Worm (Caenorhabditis elegans): ENCODE data around the gene zen-4.

The zen-4 gene

DNA sequence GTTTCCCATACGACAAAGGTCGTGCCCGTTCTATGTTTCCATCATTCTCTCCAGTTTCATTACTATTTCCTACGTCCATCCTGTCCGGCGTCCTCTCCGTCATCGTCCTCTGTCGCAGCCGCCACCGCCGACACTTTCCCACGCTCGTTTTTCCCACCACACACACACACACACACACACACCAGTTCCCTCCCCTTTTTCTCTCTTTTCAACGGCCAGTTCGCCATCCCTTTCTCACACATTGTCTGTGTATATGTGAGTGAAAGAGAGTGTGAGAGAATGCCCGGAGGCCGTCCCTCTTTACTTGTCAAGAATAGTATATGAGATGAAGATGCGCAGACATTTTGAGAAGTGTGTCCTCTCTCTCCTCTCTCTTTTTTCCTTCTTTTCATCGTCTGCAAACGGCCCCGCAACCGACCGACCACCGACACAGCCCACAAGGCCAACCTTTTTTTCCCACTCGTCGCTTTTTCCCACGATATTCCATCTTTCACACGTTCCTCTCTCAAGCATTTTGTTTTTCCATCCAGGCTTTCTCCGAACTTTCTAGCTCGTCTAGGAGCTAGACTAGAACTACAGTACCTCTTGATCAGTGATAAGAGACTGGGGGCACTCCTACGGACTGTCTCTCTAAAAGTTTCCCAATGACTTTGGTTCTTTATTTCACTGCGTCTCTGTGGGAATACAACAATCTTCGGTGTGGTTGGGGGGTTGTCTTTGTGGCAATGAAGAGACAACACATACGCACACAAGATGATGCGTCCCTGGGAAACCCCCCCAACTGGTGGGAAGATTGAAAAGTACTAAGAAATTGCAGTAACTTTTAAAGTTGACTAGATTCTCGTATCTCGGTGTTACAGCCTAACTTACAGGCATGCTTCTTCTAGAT, 20.7 kb upstream of the zen-4 start (continued):
- TF ChIP-seq swsn-7 (tag; optimal IDR thresholded peaks at IDR 0.05) (peak; percentile 84), nhr-85 (tag) (peak; percentile 96), zag-1 (tag; optimal IDR thresholded peaks at IDR 0.05) (no peak), ceh-90 (tag; optimal IDR thresholded peaks at IDR 0.05) (no peak), unc-130 (tag; optimal IDR thresholded peaks at IDR 0.05) (peak; percentile 52), pax-3 (tag; optimal IDR thresholded peaks at IDR 0.05) (no peak), mdl-1 (tag; optimal IDR thresholded peaks at IDR 0.05) (peak in 1 of 2 experiments; percentile 81), nhr-71 (tag; optimal IDR thresholded peaks at IDR 0.05) (peak; percentile 92), nhr-28 (tag; optimal IDR thresholded peaks at IDR 0.05) (no peak), lin-35 (GFP tag; optimal IDR thresholded peaks at IDR 0.05) (peak; percentile 59 to 68), ceh-63 (GFP tag; optimal IDR thresholded peaks at IDR 0.05) (no peak), tlp-1 (tag; optimal IDR thresholded peaks at IDR 0.05) (no peak), zip-4 (GFP tag; optimal IDR thresholded peaks at IDR 0.05) (no peak), C04F5.9 (tag; optimal IDR thresholded peaks at IDR 0.05) (no peak), sox-4 (tag; optimal IDR thresholded peaks at IDR 0.05) (no peak), nhr-47 (tag; optimal IDR thresholded peaks at IDR 0.05) (peak; percentile 77), rnt-1 (tag; optimal IDR thresholded peaks at IDR 0.05) (peak; percentile 77), unc-62 (GFP tag; optimal IDR thresholded peaks at IDR 0.05) (no peak), elt-2 (tag; optimal IDR thresholded peaks at IDR 0.05) (peak; percentile 15), lir-3 (tag; optimal IDR thresholded peaks at IDR 0.05; ENCODE audit: poor library complexity) (peak; percentile 29), ztf-4 (tag; optimal IDR thresholded peaks at IDR 0.05) (peak; percentile 15), fkh-8 (tag; optimal IDR thresholded peaks at IDR 0.05) (peak; percentile 55), nhr-76 (tag; optimal IDR thresholded peaks at IDR 0.05) (no peak), ces-1 (GFP tag; optimal IDR thresholded peaks at IDR 0.05) (no peak), unc-30 (tag; optimal IDR thresholded peaks at IDR 0.05) (no peak), efl-3 (GFP tag; optimal IDR thresholded peaks at IDR 0.05) (no peak), xbp-1 (tag; optimal IDR thresholded peaks at IDR 0.05) (peak; percentile 75), lin-14 (GFP tag; optimal IDR thresholded peaks at IDR 0.05) (peak; percentile 100), blmp-1 (tag; optimal IDR thresholded peaks at IDR 0.05) (peak; percentile 95), mef-2 (tag; optimal IDR thresholded peaks at IDR 0.05) (no peak), nhr-77 (tag; optimal IDR thresholded peaks at IDR 0.05) (peak; percentile 56), hlh-17 (GFP tag; optimal IDR thresholded peaks at IDR 0.05; ENCODE audit: borderline replicate concordance) (no peak), efl-1 (optimal IDR thresholded peaks at IDR 0.05) (peak; percentile 65 to 71), efl-1 (GFP tag; optimal IDR thresholded peaks at IDR 0.05 in 1 of 2) (peak; percentile 31 to 92), C34B4.2 (tag; optimal IDR thresholded peaks at IDR 0.05) (no peak), nhr-11 (tag; optimal IDR thresholded peaks at IDR 0.05) (no peak)

DNA sequence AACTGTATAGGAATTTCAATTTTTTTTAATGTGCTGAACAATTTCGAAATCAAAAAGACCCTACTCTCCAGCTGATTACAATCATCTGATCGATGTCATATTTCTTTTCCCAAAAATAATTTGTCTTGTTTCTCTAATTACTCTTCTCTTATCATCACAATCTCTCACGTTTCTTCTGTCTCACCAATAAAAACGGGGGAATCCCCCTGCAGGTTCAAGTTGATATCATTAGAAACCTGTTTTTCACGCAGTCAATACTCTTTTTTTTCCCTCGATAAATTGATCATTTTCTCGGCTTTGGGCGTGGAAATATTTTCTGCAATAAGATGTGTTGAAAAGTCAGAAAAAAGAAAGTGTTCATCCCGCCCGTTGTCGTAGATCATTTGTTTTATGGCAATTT, 18.2 kb upstream of the zen-4 start:
- TF ChIP-seq lin-35 (GFP tag; optimal IDR thresholded peaks at IDR 0.05), result peak in 1 of 2 experiments; percentile 68
- peak; percentile 90 for TF ChIP-seq vab-15 (tag; optimal IDR thresholded peaks at IDR 0.05)
- peak; percentile 4 for TF ChIP-seq pqm-1 (tag; optimal IDR thresholded peaks at IDR 0.05)
- TF ChIP-seq ceh-88 (GFP tag; IDR thresholded peaks at IDR 0.05), result no peak
- TF ChIP-seq efl-1 (optimal IDR thresholded peaks at IDR 0.05), result peak; percentile 7 to 19
- TF ChIP-seq efl-1 (GFP tag; optimal IDR thresholded peaks at IDR 0.05 in 1 of 2), result peak in 1 of 2 experiments; percentile 45
- peak in 1 of 3 experiments; percentile 26 for TF ChIP-seq dpl-1 (GFP tag; optimal IDR thresholded peaks at IDR 0.05)
- peak; percentile 19 to 72 for TF ChIP-seq lsy-2 (tag; optimal IDR thresholded peaks at IDR 0.05)
- TF ChIP-seq blmp-1 (tag; optimal IDR thresholded peaks at IDR 0.05), result peak; percentile 89
- no peak for TF ChIP-seq snpc-4 (tag; optimal IDR thresholded peaks at IDR 0.05)
- TF ChIP-seq ets-5 (GFP tag; IDR thresholded peaks at IDR 0.05), result no peak
- no peak for TF ChIP-seq fkh-4 (tag; optimal IDR thresholded peaks at IDR 0.05; ENCODE audit: borderline replicate concordance)
- peak; percentile 87 for TF ChIP-seq grh-1 (GFP tag; IDR thresholded peaks at IDR 0.05)
- peak; percentile 58 for TF ChIP-seq tbx-2 (tag; optimal IDR thresholded peaks at IDR 0.05)
- TF ChIP-seq lin-14 (GFP tag; optimal IDR thresholded peaks at IDR 0.05), result peak; percentile 83
- TF ChIP-seq alr-1 (tag; optimal IDR thresholded peaks at IDR 0.05; ENCODE audit: borderline replicate concordance), result no peak
- TF ChIP-seq nhr-84 (tag; optimal IDR thresholded peaks at IDR 0.05), result no peak
- TF ChIP-seq mdl-1 (tag; optimal IDR thresholded peaks at IDR 0.05), result peak in 1 of 2 experiments; percentile 56
- peak; percentile 24 for TF ChIP-seq C16A3.4 (tag; optimal IDR thresholded peaks at IDR 0.05)
- peak; percentile 60 for TF ChIP-seq snu-23 (GFP tag; optimal IDR thresholded peaks at IDR 0.05)
- peak; percentile 43 for TF ChIP-seq nhr-47 (tag; optimal IDR thresholded peaks at IDR 0.05)
- no peak for TF ChIP-seq lin-39 (tag; optimal IDR thresholded peaks at IDR 0.05)

Data from whole organism, L1 larva.